Worm (Caenorhabditis elegans) whole organism, L2 larva: Measurements from ENCODE around the gene frpr-21.

ENCODE experiments used
- elt-1 ChIP-seq: fragments of 150-350 bp; optimal IDR thresholded peaks from 2 replicates; lab custom pipeline; 2014; ENCODE audit warnings: missing biosample characterization, missing genetic modification characterization
- mab-5 ChIP-seq: fragments of 150-350 bp; optimal IDR thresholded peaks from 2 replicates; lab custom pipeline; 2014; ENCODE audit warnings: missing biosample characterization, missing genetic modification characterization
- nhr-10 ChIP-seq: sonication (generic microtip); optimal IDR thresholded peaks from 2 replicates; lab custom pipeline; 2017; ENCODE audit warnings: missing biosample characterization, missing genetic modification characterization
- nhr-12 ChIP-seq: fragments of 150-350 bp; optimal IDR thresholded peaks from 2 replicates; lab custom pipeline; 2014; ENCODE audit warnings: missing biosample characterization, missing genetic modification characterization
- nhr-77 ChIP-seq: fragments of 150-350 bp; optimal IDR thresholded peaks from 2 replicates; lab custom pipeline; 2014; ENCODE audit warnings: missing biosample characterization, missing genetic modification characterization
- snpc-4 ChIP-seq: fragments of 150-350 bp; optimal IDR thresholded peaks from 2 replicates; lab custom pipeline; 2014; ENCODE audit warnings: missing biosample characterization, missing genetic modification characterization
- ztf-11 ChIP-seq: sonication (generic microtip); optimal IDR thresholded peaks from 2 replicates; lab custom pipeline; 2017; ENCODE audit warnings: missing biosample characterization, missing genetic modification characterization

DNA sequence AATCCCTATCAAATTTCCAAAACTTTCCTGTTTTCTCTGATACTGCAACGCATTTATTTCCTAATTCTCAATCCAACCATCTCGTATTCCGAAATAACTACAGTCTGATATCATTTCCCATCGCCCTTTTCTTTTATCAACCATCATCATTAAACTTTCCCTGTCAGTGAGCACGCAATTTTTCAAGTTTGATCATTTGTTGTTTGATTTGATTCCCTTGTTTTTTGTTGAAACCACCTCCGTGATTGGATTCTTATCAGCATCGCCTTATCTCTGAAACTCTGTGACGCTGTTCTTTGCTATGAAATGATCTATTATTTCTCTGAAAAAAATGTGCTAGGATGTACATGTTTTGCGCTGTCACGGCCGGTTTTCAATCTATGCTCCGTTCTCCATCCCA is 18.9 kb downstream of the frpr-21 start:
- TF ChIP-seq nhr-12 (tag; lab: Kevin White, UChicago) (no peak), nhr-77 (tag; lab: Kevin White, UChicago) (no peak), mab-5 (tag; lab: Kevin White, UChicago) (no peak), nhr-10 (no peak), ztf-11 (tag; lab: Kevin White, UChicago) (no peak), elt-1 (tag; lab: Kevin White, UChicago) (no peak), snpc-4 (tag; lab: Kevin White, UChicago) (no peak)
